Fruit fly (Drosophila melanogaster) whole organism, embryonic: ENCODE results near the gene CG34384.
A peak's percentile ranks its signal among the peaks of the same experiment; 100 is the strongest.

Source experiments
- Abd-B ChIP-seq: fragments of 200-800 bp; sonication (Bioruptor generic); optimal IDR thresholded peaks from 2 replicates; lab custom pipeline; 2018; ENCODE audit warnings: missing biosample characterization, mild to moderate bottlenecking, missing genetic modification characterization, moderate library complexity
- Asciz ChIP-seq: fragments of 200-800 bp; sonication (Bioruptor generic); optimal IDR thresholded peaks from 2 replicates; lab custom pipeline; 2017; ENCODE audit warnings: missing biosample characterization, mild to moderate bottlenecking, missing genetic modification characterization, missing genetic modification reagents
- CG1024 ChIP-seq: fragments of 200-800 bp; sonication (Bioruptor generic); IDR thresholded peaks from 2 replicates; pipeline ENCODE4 v1.3.6; 2022; ENCODE audit warnings: missing biosample characterization, missing genetic modification characterization
- CG10274 ChIP-seq: fragments of 200-800 bp; sonication (Bioruptor generic); optimal IDR thresholded peaks from 3 replicates; lab custom pipeline; 2017; ENCODE audit warnings: missing biosample characterization, mild to moderate bottlenecking, missing genetic modification characterization
- CG10654 ChIP-seq: fragments of 200-800 bp; sonication (Bioruptor generic); optimal IDR thresholded peaks from 2 replicates; lab custom pipeline; 2016; ENCODE audit warnings: missing biosample characterization, missing genetic modification characterization
- CG11398 ChIP-seq: fragments of 200-800 bp; sonication (Bioruptor generic); optimal IDR thresholded peaks from 2 replicates; lab custom pipeline; 2016; ENCODE audit warnings: missing biosample characterization, missing genetic modification characterization
- CG1233 ChIP-seq: fragments of 200-800 bp; sonication (Bioruptor generic); optimal IDR thresholded peaks from 4 replicates; lab custom pipeline; 2018; ENCODE audit warnings: missing biosample characterization, mild to moderate bottlenecking, missing genetic modification characterization
- CG1529 ChIP-seq: fragments of 200-800 bp; sonication (Bioruptor generic); optimal IDR thresholded peaks from 3 replicates; lab custom pipeline; 2018; ENCODE audit warnings: missing biosample characterization, missing genetic modification characterization
- CG15514 ChIP-seq: fragments of 200-800 bp; sonication (Bioruptor generic); optimal IDR thresholded peaks from 3 replicates; lab custom pipeline; 2017; ENCODE audit warnings: missing biosample characterization, missing genetic modification characterization, mild to moderate bottlenecking, moderate library complexity, missing genetic modification reagents
- CG1602 ChIP-seq: fragments of 200-800 bp; sonication (Bioruptor generic); optimal IDR thresholded peaks from 3 replicates; lab custom pipeline; 2016; ENCODE audit warnings: missing biosample characterization, missing genetic modification characterization
- CG16863 ChIP-seq: fragments of 200-800 bp; sonication (Bioruptor generic); optimal IDR thresholded peaks from 3 replicates; lab custom pipeline; 2016; ENCODE audit warnings: missing biosample characterization, missing genetic modification characterization
- CG17359 ChIP-seq: fragments of 200-800 bp; sonication (Bioruptor generic); optimal IDR thresholded peaks from 3 replicates; lab custom pipeline; 2018; ENCODE audit warnings: missing biosample characterization, mild to moderate bottlenecking, missing genetic modification characterization, moderate library complexity
- CG17912 ChIP-seq: fragments of 200-800 bp; sonication (Bioruptor generic); optimal IDR thresholded peaks from 2 replicates; lab custom pipeline; 2018; ENCODE audit warnings: missing biosample characterization, mild to moderate bottlenecking, missing genetic modification characterization
- CG2116 ChIP-seq: fragments of 200-800 bp; sonication (Bioruptor generic); optimal IDR thresholded peaks from 3 replicates; lab custom pipeline; 2018; ENCODE audit warnings: missing biosample characterization, mild to moderate bottlenecking, missing genetic modification characterization
- CG3407 ChIP-seq: fragments of 200-800 bp; sonication (Bioruptor generic); optimal IDR thresholded peaks from 2 replicates; lab custom pipeline; 2018; ENCODE audit warnings: missing biosample characterization, mild to moderate bottlenecking, missing genetic modification characterization
- CG4328 ChIP-seq: fragments of 200-800 bp; sonication (Bioruptor generic); optimal IDR thresholded peaks from 3 replicates; lab custom pipeline; 2017; ENCODE audit warnings: missing biosample characterization, missing genetic modification reagents, missing genetic modification characterization
- CG6813 ChIP-seq: fragments of 200-800 bp; sonication (Bioruptor generic); optimal IDR thresholded peaks from 2 replicates; lab custom pipeline; 2017; ENCODE audit warnings: missing biosample characterization, missing genetic modification characterization, mild to moderate bottlenecking, moderate library complexity, missing genetic modification reagents
- CG7745 ChIP-seq: fragments of 200-800 bp; sonication (Bioruptor generic); optimal IDR thresholded peaks from 2 replicates; lab custom pipeline; 2018; ENCODE audit warnings: missing biosample characterization, mild to moderate bottlenecking, missing genetic modification characterization, moderate library complexity
- CG7786 ChIP-seq: fragments of 200-800 bp; sonication (Bioruptor generic); optimal IDR thresholded peaks from 2 replicates; lab custom pipeline; 2016; ENCODE audit warnings: missing biosample characterization, missing genetic modification characterization
- Dfd ChIP-seq, 2 experiments: fragments of >200 bp; optimal IDR thresholded peaks; 2 replicates each; lab custom pipeline; 2017; ENCODE audit warnings: missing biosample characterization in 2 of 2, missing genetic modification characterization in 2 of 2
- Dip3 ChIP-seq: fragments of 200-800 bp; sonication (Bioruptor generic); optimal IDR thresholded peaks from 3 replicates; lab custom pipeline; 2016; ENCODE audit warnings: missing biosample characterization, missing genetic modification characterization
- E2f2 ChIP-seq: fragments of 200-800 bp; sonication (Bioruptor generic); IDR thresholded peaks from 2 replicates; pipeline ENCODE4 v1.3.6; 2022; ENCODE audit warnings: missing biosample characterization, missing genetic modification characterization
- Eip74EF ChIP-seq, 2 experiments: fragments of 200-800 bp in 1 of 2; fragments of >200 bp in 1 of 2; sonication (Bioruptor generic) in 1 of 2; optimal IDR thresholded peaks; 2 replicates each; lab custom pipeline; 2017 to 2019; ENCODE audit warnings: missing biosample characterization in 2 of 2, missing genetic modification characterization in 2 of 2, mild to moderate bottlenecking in 1 of 2, moderate library complexity in 1 of 2
- HLH4C ChIP-seq: fragments of 200-800 bp; sonication (Bioruptor generic); IDR thresholded peaks from 3 replicates; pipeline ENCODE4 v1.3.6; 2022; ENCODE audit warnings: missing biosample characterization, missing genetic modification characterization; ENCODE audit not compliant: partially characterized antibody
- Hey ChIP-seq: fragments of 200-800 bp; sonication (Bioruptor generic); optimal IDR thresholded peaks from 3 replicates; lab custom pipeline; 2018; ENCODE audit warnings: missing biosample characterization, mild to moderate bottlenecking, missing genetic modification characterization
- HmgD ChIP-seq: fragments of 200-800 bp; sonication (Bioruptor generic); optimal IDR thresholded peaks from 3 replicates; lab custom pipeline; 2016; ENCODE audit warnings: missing biosample characterization, missing genetic modification characterization
- MESR4 ChIP-seq: fragments of 200-800 bp; sonication (Bioruptor generic); optimal IDR thresholded peaks from 2 replicates; lab custom pipeline; 2018; ENCODE audit warnings: missing biosample characterization, mild to moderate bottlenecking, missing genetic modification characterization, moderate library complexity
- NC2α ChIP-seq: fragments of 200-800 bp; sonication (Bioruptor generic); optimal IDR thresholded peaks from 2 replicates; lab custom pipeline; 2016; ENCODE audit warnings: missing biosample characterization, missing genetic modification characterization
- Optix ChIP-seq: fragments of 200-800 bp; sonication (Bioruptor generic); IDR thresholded peaks from 3 replicates; pipeline ENCODE4 v1.3.6; 2022; ENCODE audit warnings: missing biosample characterization, missing genetic modification characterization
- PHDP ChIP-seq: fragments of 200-800 bp; sonication (Bioruptor generic); optimal IDR thresholded peaks from 3 replicates; lab custom pipeline; 2018; ENCODE audit warnings: missing biosample characterization, mild to moderate bottlenecking, missing genetic modification characterization, moderate library complexity
- bab2 ChIP-seq: fragments of 200-800 bp; sonication (Bioruptor generic); optimal IDR thresholded peaks from 2 replicates; lab custom pipeline; 2016; ENCODE audit warnings: missing biosample characterization, missing genetic modification characterization
- cato ChIP-seq: fragments of 200-800 bp; sonication (Bioruptor generic); optimal IDR thresholded peaks from 2 replicates; lab custom pipeline; 2016; ENCODE audit warnings: missing biosample characterization, missing genetic modification characterization, borderline replicate concordance
- corto ChIP-seq: fragments of 200-800 bp; sonication (Bioruptor generic); optimal IDR thresholded peaks from 2 replicates; lab custom pipeline; 2016; ENCODE audit warnings: missing biosample characterization, mild to moderate bottlenecking, missing genetic modification characterization, moderate library complexity
- crol ChIP-seq: fragments of 200-800 bp; sonication (Bioruptor generic); IDR thresholded peaks from 2 replicates; pipeline ENCODE4 v1.3.6; 2022; ENCODE audit warnings: missing biosample characterization, missing genetic modification characterization
- crp ChIP-seq, 2 experiments: fragments of 200-800 bp; sonication (Bioruptor generic); optimal IDR thresholded peaks; 2 replicates in 1 of 2; 3 replicates in 1 of 2; lab custom pipeline; 2017; ENCODE audit warnings: missing biosample characterization in 2 of 2, missing genetic modification characterization in 2 of 2, mild to moderate bottlenecking in 1 of 2, moderate library complexity in 1 of 2
- dmrt11E ChIP-seq: fragments of 200-800 bp; sonication (Bioruptor generic); optimal IDR thresholded peaks from 3 replicates; lab custom pipeline; 2018; ENCODE audit warnings: missing biosample characterization, mild to moderate bottlenecking, missing genetic modification characterization, moderate library complexity
- exex ChIP-seq: fragments of 200-800 bp; sonication (Bioruptor generic); optimal IDR thresholded peaks from 4 replicates; lab custom pipeline; 2018; ENCODE audit warnings: missing biosample characterization, mild to moderate bottlenecking, missing genetic modification characterization, moderate library complexity
- ham ChIP-seq: fragments of 200-800 bp; sonication (Bioruptor generic); IDR thresholded peaks from 2 replicates; pipeline ENCODE4 v1.3.6; 2022; ENCODE audit warnings: missing biosample characterization, missing genetic modification characterization
- insv ChIP-seq, 2 experiments: fragments of 200-800 bp; sonication (Bioruptor generic); optimal IDR thresholded peaks; 3 replicates each; lab custom pipeline; 2016 to 2018; ENCODE audit warnings: missing biosample characterization in 2 of 2, missing genetic modification characterization in 2 of 2
- jing ChIP-seq: fragments of 200-800 bp; sonication (Bioruptor generic); optimal IDR thresholded peaks from 2 replicates; lab custom pipeline; 2018; ENCODE audit warnings: missing biosample characterization, mild to moderate bottlenecking, missing genetic modification characterization
- klu ChIP-seq: fragments of 200-800 bp; sonication (Bioruptor generic); IDR thresholded peaks from 2 replicates; pipeline ENCODE4 v1.3.6; 2022; ENCODE audit warnings: missing biosample characterization, missing genetic modification characterization
- luna ChIP-seq: fragments of 200-800 bp; sonication (Bioruptor generic); optimal IDR thresholded peaks from 2 replicates; lab custom pipeline; 2016; ENCODE audit warnings: missing biosample characterization, missing genetic modification characterization
- nom ChIP-seq: fragments of 200-800 bp; sonication (Bioruptor generic); optimal IDR thresholded peaks from 2 replicates; lab custom pipeline; 2017; ENCODE audit warnings: missing biosample characterization, missing genetic modification characterization, mild to moderate bottlenecking, moderate library complexity, missing genetic modification reagents
- p53 ChIP-seq: fragments of 200-800 bp; sonication (Bioruptor generic); optimal IDR thresholded peaks from 2 replicates; lab custom pipeline; 2016; ENCODE audit warnings: missing biosample characterization, missing genetic modification characterization
- pros ChIP-seq: fragments of 200-800 bp; sonication (Bioruptor generic); optimal IDR thresholded peaks from 3 replicates; lab custom pipeline; 2019; ENCODE audit warnings: missing biosample characterization, mild to moderate bottlenecking, missing genetic modification characterization, moderate library complexity
- shn ChIP-seq: fragments of 200-800 bp; sonication (Bioruptor generic); optimal IDR thresholded peaks from 3 replicates; lab custom pipeline; 2016; ENCODE audit warnings: missing biosample characterization, missing genetic modification characterization
- sim ChIP-seq: fragments of 200-800 bp; sonication (Bioruptor generic); IDR thresholded peaks from 2 replicates; pipeline ENCODE4 v1.3.6; 2022; ENCODE audit warnings: missing biosample characterization, missing genetic modification characterization
- tio ChIP-seq: fragments of 200-800 bp; sonication (Bioruptor generic); optimal IDR thresholded peaks from 2 replicates; lab custom pipeline; 2017; ENCODE audit warnings: missing biosample characterization, missing genetic modification characterization, inconsistent platforms
- vnd ChIP-seq: fragments of 200-800 bp; sonication (Bioruptor generic); IDR thresholded peaks from 3 replicates; pipeline ENCODE4 v1.3.6; 2022; ENCODE audit warnings: missing biosample characterization, missing genetic modification characterization; ENCODE audit not compliant: partially characterized antibody
- wdn ChIP-seq: fragments of 200-800 bp; sonication (Bioruptor generic); IDR thresholded peaks from 2 replicates; pipeline ENCODE4 v1.3.6; 2022; ENCODE audit warnings: missing biosample characterization, missing genetic modification characterization

The CG34384 gene

DNA sequence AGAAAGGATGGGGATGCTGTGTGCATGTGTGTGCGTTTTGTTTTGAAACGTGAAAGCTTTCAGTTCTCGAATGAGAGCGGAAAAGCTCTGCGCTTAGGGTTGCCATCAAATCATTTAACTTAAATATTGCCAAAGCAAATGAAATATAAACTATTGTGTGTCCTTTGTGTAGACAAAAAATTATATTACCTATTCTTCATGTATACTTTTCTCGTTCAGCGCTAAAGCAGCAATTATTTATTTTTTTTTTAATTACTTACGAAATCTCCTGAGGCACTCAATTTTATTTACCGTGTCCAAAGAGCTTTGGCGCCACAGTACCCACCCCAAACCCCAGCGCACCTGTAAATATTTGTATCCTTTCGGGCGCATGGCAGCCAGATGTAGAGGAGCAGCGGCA, 7.4 kb downstream of the CG34384 start:
- TF ChIP-seq CG1024 (GFP tag; lab: Robert Waterston, UW) (no peak), CG17912 (GFP tag; lab: Kevin White, UChicago) (no peak), CG2116 (GFP tag; lab: Kevin White, UChicago) (no peak), Asciz (GFP tag; lab: Kevin White, UChicago) (no peak), cato (no peak), corto (GFP tag; lab: Kevin White, UChicago) (no peak), Dip3 (GFP tag; lab: Kevin White, UChicago) (peak; percentile 6), crp (GFP tag; optimal IDR thresholded peaks at IDR 0.05; lab: Kevin White, UChicago) (no peak), CG7745 (no peak), CG17359 (tag; lab: Kevin White, UChicago) (peak; percentile 36), Abd-B (GFP tag; lab: Kevin White, UChicago) (peak; percentile 11), CG11398 (GFP tag; lab: Kevin White, UChicago) (no peak), CG1529 (no peak), klu (GFP tag; lab: Robert Waterston, UW) (0 out of 2 replicates have a peak, but pooled peaks have one; percentile 36), NC2α (GFP tag; lab: Kevin White, UChicago) (no peak), vnd (GFP tag; lab: Robert Waterston, UW) (no peak), CG1233 (GFP tag; lab: Kevin White, UChicago) (no peak), Hey (no peak), tio (no peak), CG4328 (GFP tag; lab: Kevin White, UChicago) (no peak), HmgD (GFP tag; lab: Kevin White, UChicago) (no peak), E2f2 (GFP tag; lab: Robert Waterston, UW) (peak; percentile 30; the same call in 1 of the 2 replicates), CG16863 (no peak), insv (GFP tag; optimal IDR thresholded peaks at IDR 0.05; lab: Kevin White, UChicago) (no peak), CG3407 (no peak), sim (no peak), dmrt11E (tag; lab: Kevin White, UChicago) (no peak), CG6813 (GFP tag; lab: Kevin White, UChicago) (no peak), pros (GFP tag; lab: Kevin White, UChicago) (no peak), Eip74EF (GFP tag; optimal IDR thresholded peaks at IDR 0.05; lab: Kevin White, UChicago) (no peak), Dfd (GFP tag; optimal IDR thresholded peaks at IDR 0.05; lab: Kevin White, UChicago) (no peak), HLH4C (GFP tag; lab: Robert Waterston, UW) (no peak), jing (GFP tag; lab: Kevin White, UChicago) (no peak), CG7786 (GFP tag; lab: Kevin White, UChicago) (no peak), nom (GFP tag; lab: Kevin White, UChicago) (no peak), CG15514 (GFP tag; lab: Kevin White, UChicago) (peak; percentile 26), luna (GFP tag; lab: Kevin White, UChicago) (no peak), Optix (GFP tag; lab: Robert Waterston, UW) (no peak), crol (no peak), CG10654 (no peak), exex (no peak), bab2 (no peak), PHDP (tag; lab: Kevin White, UChicago) (peak; percentile 28), CG1602 (GFP tag; lab: Kevin White, UChicago) (no peak), shn (no peak), CG10274 (GFP tag; lab: Kevin White, UChicago) (no peak), p53 (GFP tag; lab: Kevin White, UChicago) (no peak), MESR4 (no peak), ham (GFP tag; lab: Robert Waterston, UW) (no peak), wdn (GFP tag; lab: Robert Waterston, UW) (0 out of 2 replicates have a peak, but pooled peaks have one; percentile 25)
